Fruit fly (Drosophila melanogaster) whole organism, embryonic: ENCODE measurements around the gene Est-P.
A peak's percentile ranks its signal among the peaks of the same experiment; 100 is the strongest.

Source experiments
- C15 ChIP-seq: fragments of 200-800 bp; sonication (Bioruptor generic); IDR thresholded peaks from 3 replicates; pipeline ENCODE4 v1.3.6; 2022; ENCODE audit warnings: missing biosample characterization, missing genetic modification characterization
- CG10209 ChIP-seq: fragments of 200-800 bp; sonication (Bioruptor generic); optimal IDR thresholded peaks from 3 replicates; lab custom pipeline; 2017; ENCODE audit warnings: missing biosample characterization, mild to moderate bottlenecking, missing genetic modification characterization, missing genetic modification reagents
- CG1024 ChIP-seq: fragments of 200-800 bp; sonication (Bioruptor generic); IDR thresholded peaks from 2 replicates; pipeline ENCODE4 v1.3.6; 2022; ENCODE audit warnings: missing biosample characterization, missing genetic modification characterization
- CG10959 ChIP-seq: fragments of 200-800 bp; sonication (Bioruptor generic); IDR thresholded peaks from 2 replicates; pipeline ENCODE4 v1.3.6; 2022; ENCODE audit warnings: missing biosample characterization, missing genetic modification characterization
- CG11247 ChIP-seq: fragments of 200-800 bp; sonication (Bioruptor generic); IDR thresholded peaks from 2 replicates; pipeline ENCODE4 v1.3.6; 2022; ENCODE audit warnings: missing biosample characterization, missing genetic modification characterization
- CG11398 ChIP-seq: fragments of 200-800 bp; sonication (Bioruptor generic); optimal IDR thresholded peaks from 2 replicates; lab custom pipeline; 2016; ENCODE audit warnings: missing biosample characterization, missing genetic modification characterization
- CG11560 ChIP-seq: fragments of 200-800 bp; sonication (Bioruptor generic); IDR thresholded peaks from 3 replicates; pipeline ENCODE4 v1.3.6; 2022; ENCODE audit warnings: missing biosample characterization, missing genetic modification characterization
- CG12219 ChIP-seq: fragments of 200-800 bp; sonication (Bioruptor generic); optimal IDR thresholded peaks from 3 replicates; lab custom pipeline; 2018; ENCODE audit warnings: missing biosample characterization, mild to moderate bottlenecking, missing genetic modification characterization
- CG1233 ChIP-seq: fragments of 200-800 bp; sonication (Bioruptor generic); optimal IDR thresholded peaks from 4 replicates; lab custom pipeline; 2018; ENCODE audit warnings: missing biosample characterization, mild to moderate bottlenecking, missing genetic modification characterization
- CG13424 ChIP-seq: fragments of 200-800 bp; sonication (Bioruptor generic); optimal IDR thresholded peaks from 2 replicates; lab custom pipeline; 2019; ENCODE audit warnings: missing biosample characterization, mild to moderate bottlenecking, missing genetic modification characterization, moderate library complexity
- CG13624 ChIP-seq: fragments of 200-800 bp; sonication (Bioruptor generic); optimal IDR thresholded peaks from 2 replicates; lab custom pipeline; 2016; ENCODE audit warnings: missing biosample characterization, missing genetic modification characterization
- CG13894 ChIP-seq: fragments of 200-800 bp; sonication (Bioruptor generic); optimal IDR thresholded peaks from 3 replicates; lab custom pipeline; 2018; ENCODE audit warnings: missing biosample characterization, mild to moderate bottlenecking, missing genetic modification characterization, moderate library complexity
- CG15601 ChIP-seq: fragments of 200-800 bp; sonication (Bioruptor generic); optimal IDR thresholded peaks from 3 replicates; lab custom pipeline; 2019; ENCODE audit warnings: missing biosample characterization, mild to moderate bottlenecking, missing genetic modification characterization, moderate library complexity
- CG17385 ChIP-seq: fragments of 200-800 bp; sonication (Bioruptor generic); optimal IDR thresholded peaks from 3 replicates; lab custom pipeline; 2018; ENCODE audit warnings: missing biosample characterization, mild to moderate bottlenecking, missing genetic modification characterization
- CG1792 ChIP-seq: fragments of 200-800 bp; sonication (Bioruptor generic); optimal IDR thresholded peaks from 2 replicates; lab custom pipeline; 2016; ENCODE audit warnings: missing biosample characterization, missing genetic modification characterization
- CG1832 ChIP-seq: fragments of 200-800 bp; sonication (Bioruptor generic); optimal IDR thresholded peaks from 2 replicates; lab custom pipeline; 2017; ENCODE audit warnings: missing biosample characterization, mild to moderate bottlenecking, missing genetic modification characterization, inconsistent platforms
- CG31365 ChIP-seq: fragments of 200-800 bp; sonication (Bioruptor generic); optimal IDR thresholded peaks from 2 replicates; lab custom pipeline; 2018; ENCODE audit warnings: missing biosample characterization, mild to moderate bottlenecking, missing genetic modification characterization
- CG7271 ChIP-seq: fragments of 200-800 bp; sonication (Bioruptor generic); optimal IDR thresholded peaks from 2 replicates; lab custom pipeline; 2018; ENCODE audit warnings: missing biosample characterization, mild to moderate bottlenecking, missing genetic modification characterization, moderate library complexity
- Doc3 ChIP-seq: fragments of 200-800 bp; sonication (Bioruptor generic); IDR thresholded peaks from 3 replicates; pipeline ENCODE4 v1.3.6; 2022; ENCODE audit warnings: missing biosample characterization, missing genetic modification characterization; ENCODE audit not compliant: partially characterized antibody
- Ets65A ChIP-seq: fragments of 200-800 bp; sonication (Bioruptor generic); peaks from one replicate; lab custom pipeline; 2016; ENCODE audit warnings: missing biosample characterization, missing genetic modification characterization
- Fer1 ChIP-seq: fragments of 200-800 bp; sonication (Bioruptor generic); optimal IDR thresholded peaks from 2 replicates; lab custom pipeline; 2017; ENCODE audit warnings: missing biosample characterization, mild to moderate bottlenecking, missing genetic modification characterization
- Gsc ChIP-seq: fragments of 200-800 bp; sonication (Bioruptor generic); IDR thresholded peaks from 2 replicates; pipeline ENCODE4 v1.3.6; 2022; ENCODE audit warnings: missing biosample characterization, missing genetic modification characterization
- HLHmδ ChIP-seq: fragments of 200-800 bp; sonication (Bioruptor generic); optimal IDR thresholded peaks from 2 replicates; lab custom pipeline; 2018; ENCODE audit warnings: missing biosample characterization, mild to moderate bottlenecking, missing genetic modification characterization, moderate library complexity
- Hey ChIP-seq: fragments of 200-800 bp; sonication (Bioruptor generic); optimal IDR thresholded peaks from 3 replicates; lab custom pipeline; 2018; ENCODE audit warnings: missing biosample characterization, mild to moderate bottlenecking, missing genetic modification characterization
- Hr39 ChIP-seq: fragments of >200 bp; optimal IDR thresholded peaks from 2 replicates; lab custom pipeline; 2017
- Med ChIP-seq: fragments of 200-800 bp; sonication (Bioruptor generic); peaks from one replicate; lab custom pipeline; 2016; ENCODE audit warnings: missing biosample characterization, missing genetic modification characterization, mild to moderate bottlenecking, inconsistent platforms, moderate library complexity
- Mrtf ChIP-seq: fragments of 200-800 bp; sonication (Bioruptor generic); IDR thresholded peaks from 3 replicates; pipeline ENCODE4 v1.3.6; 2022; ENCODE audit warnings: missing biosample characterization, missing genetic modification characterization
- NK7.1 ChIP-seq: fragments of 200-800 bp; sonication (Bioruptor generic); optimal IDR thresholded peaks from 3 replicates; lab custom pipeline; 2016; ENCODE audit warnings: missing biosample characterization, missing genetic modification characterization
- Optix ChIP-seq: fragments of 200-800 bp; sonication (Bioruptor generic); IDR thresholded peaks from 3 replicates; pipeline ENCODE4 v1.3.6; 2022; ENCODE audit warnings: missing biosample characterization, missing genetic modification characterization
- Sox100B ChIP-seq: fragments of 200-800 bp; sonication (Bioruptor generic); optimal IDR thresholded peaks from 3 replicates; lab custom pipeline; 2018; ENCODE audit warnings: missing biosample characterization, mild to moderate bottlenecking, missing genetic modification characterization
- Taf1 ChIP-seq: fragments of 200-800 bp; sonication (Bioruptor generic); IDR thresholded peaks from 2 replicates; pipeline ENCODE4 v1.3.6; 2022; ENCODE audit warnings: missing biosample characterization, missing genetic modification characterization
- bcd ChIP-seq: fragments of 200-800 bp; sonication (Bioruptor generic); optimal IDR thresholded peaks from 2 replicates; lab custom pipeline; 2017; ENCODE audit warnings: missing biosample characterization, mild to moderate bottlenecking, missing genetic modification characterization
- cad ChIP-seq: fragments of >200 bp; optimal IDR thresholded peaks from 2 replicates; lab custom pipeline; 2017; ENCODE audit warnings: missing biosample characterization, missing genetic modification characterization
- chinmo ChIP-seq: fragments of 200-800 bp; sonication (Bioruptor generic); IDR thresholded peaks from 4 replicates; pipeline ENCODE4 v1.3.6; 2022; ENCODE audit warnings: missing biosample characterization, missing genetic modification characterization; ENCODE audit not compliant: partially characterized antibody
- crol ChIP-seq: fragments of 200-800 bp; sonication (Bioruptor generic); IDR thresholded peaks from 2 replicates; pipeline ENCODE4 v1.3.6; 2022; ENCODE audit warnings: missing biosample characterization, missing genetic modification characterization
- cwo ChIP-seq: fragments of 200-800 bp; sonication (Bioruptor generic); optimal IDR thresholded peaks from 3 replicates; lab custom pipeline; 2017; ENCODE audit warnings: missing biosample characterization, missing genetic modification characterization, mild to moderate bottlenecking, moderate library complexity, missing genetic modification reagents
- da ChIP-seq: fragments of 200-800 bp; sonication (Bioruptor generic); optimal IDR thresholded peaks from 2 replicates; lab custom pipeline; 2016; ENCODE audit warnings: missing biosample characterization, missing genetic modification characterization
- dysf ChIP-seq: fragments of 200-800 bp; sonication (Bioruptor generic); IDR thresholded peaks from 3 replicates; pipeline ENCODE4 v1.3.6; 2022; ENCODE audit warnings: missing biosample characterization, missing genetic modification characterization
- en ChIP-seq: fragments of 200-800 bp; sonication (Bioruptor generic); optimal IDR thresholded peaks from 2 replicates; lab custom pipeline; 2016; ENCODE audit warnings: missing biosample characterization, missing genetic modification characterization
- gcm ChIP-seq: fragments of 200-800 bp; sonication (Bioruptor generic); optimal IDR thresholded peaks from 2 replicates; lab custom pipeline; 2019; ENCODE audit warnings: missing biosample characterization, mild to moderate bottlenecking, missing genetic modification characterization, moderate library complexity
- gsb-n ChIP-seq: fragments of 200-800 bp; sonication (Bioruptor generic); optimal IDR thresholded peaks from 3 replicates; lab custom pipeline; 2018; ENCODE audit warnings: missing biosample characterization, mild to moderate bottlenecking, missing genetic modification characterization
- gt ChIP-seq: fragments of 200-800 bp; sonication (Bioruptor generic); IDR thresholded peaks from 2 replicates; pipeline ENCODE4 v1.3.6; 2022; ENCODE audit warnings: missing biosample characterization, missing genetic modification characterization
- h ChIP-seq: fragments of >200 bp; optimal IDR thresholded peaks from 2 replicates; lab custom pipeline; 2017
- kni ChIP-seq: fragments of 200-800 bp; sonication (Bioruptor generic); optimal IDR thresholded peaks from 3 replicates; lab custom pipeline; 2017; ENCODE audit warnings: mild to moderate bottlenecking, missing biosample characterization, missing genetic modification reagents, missing genetic modification characterization
- knrl ChIP-seq: fragments of 200-800 bp; sonication (Bioruptor generic); IDR thresholded peaks from 3 replicates; pipeline ENCODE4 v1.3.6; 2022; ENCODE audit warnings: missing biosample characterization, missing genetic modification characterization; ENCODE audit not compliant: partially characterized antibody
- pzg ChIP-seq: fragments of 200-800 bp; sonication (Bioruptor generic); optimal IDR thresholded peaks from 3 replicates; lab custom pipeline; 2018; ENCODE audit warnings: missing biosample characterization, mild to moderate bottlenecking, missing genetic modification characterization, moderate library complexity
- sima ChIP-seq: fragments of 200-800 bp; sonication (Bioruptor generic); optimal IDR thresholded peaks from 2 replicates; lab custom pipeline; 2016; ENCODE audit warnings: missing biosample characterization, missing genetic modification characterization
- sisA ChIP-seq: fragments of 200-800 bp; sonication (Bioruptor generic); IDR thresholded peaks from 2 replicates; pipeline ENCODE4 v1.3.6; 2022; ENCODE audit warnings: missing biosample characterization, missing genetic modification characterization
- stc ChIP-seq: fragments of 200-800 bp; sonication (Bioruptor generic); IDR thresholded peaks from 2 replicates; pipeline ENCODE4 v1.3.6; 2022; ENCODE audit warnings: missing biosample characterization, missing genetic modification characterization
- tgo ChIP-seq: fragments of 200-800 bp; sonication (Bioruptor generic); IDR thresholded peaks from 3 replicates; pipeline ENCODE4 v1.3.6; 2022; ENCODE audit warnings: missing biosample characterization, missing genetic modification characterization
- tna ChIP-seq: fragments of 200-800 bp; sonication (Bioruptor generic); IDR thresholded peaks from 2 replicates; pipeline ENCODE4 v1.3.6; 2022; ENCODE audit warnings: missing biosample characterization, missing genetic modification characterization; ENCODE audit not compliant: partially characterized antibody
- unpg ChIP-seq: fragments of 200-800 bp; sonication (Bioruptor generic); optimal IDR thresholded peaks from 3 replicates; lab custom pipeline; 2018; ENCODE audit warnings: missing biosample characterization, mild to moderate bottlenecking, missing genetic modification characterization, moderate library complexity

Gene Est-P

DNA sequence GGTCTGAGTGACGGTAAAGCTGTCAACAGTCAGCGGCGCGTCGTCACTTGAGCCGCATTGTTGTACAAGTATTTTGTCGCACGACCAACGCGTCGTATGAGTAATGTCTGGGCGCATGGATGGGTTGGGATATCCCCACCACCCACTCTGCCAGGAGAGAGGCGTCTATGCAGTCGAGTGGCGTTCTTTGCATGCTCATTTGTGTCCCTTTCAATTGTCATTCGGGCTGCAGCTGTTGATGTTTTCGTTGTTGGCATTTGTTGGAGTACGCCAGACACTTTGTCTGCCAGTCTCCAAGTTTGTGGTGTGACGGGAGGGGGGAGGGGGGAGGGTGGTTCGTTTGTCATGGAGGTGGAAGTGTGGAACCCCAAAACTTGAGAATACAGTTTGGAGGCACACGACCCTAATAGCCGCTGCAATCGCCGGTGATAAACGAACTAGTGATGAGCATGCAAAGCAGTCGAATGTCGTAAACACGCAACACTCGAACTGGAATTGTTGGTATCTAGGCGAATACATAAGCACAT is 28.3 kb upstream of the Est-P start (continued):
- TF ChIP-seq Sox100B (GFP tag; lab: Kevin White, UChicago), result no peak
- no peak for TF ChIP-seq dysf (GFP tag; lab: Robert Waterston, UW)
- TF ChIP-seq CG13894, result no peak
- peak; percentile 16 for TF ChIP-seq kni
- TF ChIP-seq Optix (GFP tag; lab: Robert Waterston, UW), result no peak
- TF ChIP-seq stc (GFP tag; lab: Robert Waterston, UW), result no peak
- no peak for TF ChIP-seq pzg (GFP tag; lab: Kevin White, UChicago)
- no peak for TF ChIP-seq Mrtf (GFP tag; lab: Robert Waterston, UW)
- no peak for TF ChIP-seq CG1832
- TF ChIP-seq gsb-n (tag; lab: Kevin White, UChicago), result no peak
- TF ChIP-seq CG13424 (tag; lab: Kevin White, UChicago), result no peak
- peak; percentile 71 for TF ChIP-seq Ets65A
- no peak for TF ChIP-seq CG11398 (GFP tag; lab: Kevin White, UChicago)
- no peak for TF ChIP-seq en (GFP tag; lab: Kevin White, UChicago)
- no peak for TF ChIP-seq sisA (GFP tag; lab: Robert Waterston, UW)
- TF ChIP-seq CG31365 (tag; lab: Kevin White, UChicago), result no peak
- peak; percentile 83 for TF ChIP-seq Med (GFP tag; lab: Kevin White, UChicago)
- no peak for TF ChIP-seq cad
- peak; percentile 56 for TF ChIP-seq Hr39 (lab: Kevin White, UChicago)
- TF ChIP-seq Doc3 (GFP tag; lab: Robert Waterston, UW), result no peak
- no peak for TF ChIP-seq CG1792 (GFP tag; lab: Kevin White, UChicago)
- no peak for TF ChIP-seq bcd
- TF ChIP-seq CG11247 (GFP tag; lab: Robert Waterston, UW), result no peak
- TF ChIP-seq Hey (tag; lab: Kevin White, UChicago), result no peak
- TF ChIP-seq CG1233 (GFP tag; lab: Kevin White, UChicago), result no peak
- no peak for TF ChIP-seq knrl (GFP tag; lab: Robert Waterston, UW)
- no peak for TF ChIP-seq Taf1
- TF ChIP-seq CG13624 (GFP tag; lab: Kevin White, UChicago), result no peak
- peak; percentile 53 for TF ChIP-seq cwo (GFP tag; lab: Kevin White, UChicago)
- TF ChIP-seq gcm (GFP tag; lab: Kevin White, UChicago), result no peak
- TF ChIP-seq gt (GFP tag; lab: Robert Waterston, UW), result no peak
- 0 out of 4 replicates have a peak, but pooled peaks have one; percentile 70 for TF ChIP-seq chinmo (GFP tag; lab: Robert Waterston, UW)
- no peak for TF ChIP-seq CG10209
- TF ChIP-seq sima (GFP tag; lab: Kevin White, UChicago), result no peak
- no peak for TF ChIP-seq CG10959 (GFP tag; lab: Robert Waterston, UW)
- TF ChIP-seq CG7271 (tag; lab: Kevin White, UChicago), result no peak
- TF ChIP-seq Gsc (GFP tag; lab: Robert Waterston, UW), result no peak
- no peak for TF ChIP-seq C15
- TF ChIP-seq CG1024 (GFP tag; lab: Robert Waterston, UW), result no peak
- no peak for TF ChIP-seq unpg (GFP tag; lab: Kevin White, UChicago)
- no peak for TF ChIP-seq da (GFP tag; lab: Kevin White, UChicago)
- no peak for TF ChIP-seq Fer1 (GFP tag; lab: Kevin White, UChicago)
- no peak for TF ChIP-seq CG12219 (GFP tag; lab: Kevin White, UChicago)
- no peak for TF ChIP-seq h (lab: Kevin White, UChicago)
- TF ChIP-seq crol (GFP tag; lab: Robert Waterston, UW), result peak; percentile 66
- no peak for TF ChIP-seq HLHmδ (GFP tag; lab: Kevin White, UChicago)
- TF ChIP-seq tna (GFP tag; lab: Robert Waterston, UW), result peak; percentile 28; the same call in 1 of the 2 replicates
- TF ChIP-seq CG15601 (tag; lab: Kevin White, UChicago), result peak; percentile 37
- TF ChIP-seq NK7.1 (GFP tag; lab: Kevin White, UChicago), result no peak
- TF ChIP-seq CG17385, result no peak
- TF ChIP-seq CG11560, result 0 out of 3 replicates have a peak, but pooled peaks have one; percentile 36
- TF ChIP-seq tgo, result no peak
